Worm (Caenorhabditis elegans): ENCODE results near the gene srbc-67.

DNA sequence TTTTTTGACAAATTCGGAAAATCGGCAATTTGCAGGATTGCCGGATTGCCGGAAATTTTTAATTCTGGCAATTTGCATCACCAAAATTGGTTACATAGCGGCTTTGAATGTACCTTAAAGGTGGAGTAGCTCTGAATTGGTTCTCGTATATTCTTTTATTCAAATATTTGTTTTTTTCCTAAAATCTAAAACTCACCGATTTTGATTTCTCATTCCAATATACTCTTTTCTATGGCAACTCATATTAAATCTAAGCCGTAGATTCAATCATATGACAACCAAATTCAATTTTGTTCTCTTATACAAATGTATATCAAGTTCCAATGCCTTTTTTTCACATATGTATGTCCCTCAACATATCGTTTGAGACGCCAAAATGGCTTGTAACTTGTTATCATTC is 8.5 kb upstream of the srbc-67 start, which contains the start of gene sri-21:
- TF ChIP-seq ceh-13 (GFP tag; optimal IDR thresholded peaks at IDR 0.05) (no peak), tbx-37 (GFP tag; conservative IDR thresholded peaks at IDR 0.05) (no peak), scrt-1 (GFP tag; IDR thresholded peaks at IDR 0.05) (no peak), flt-1 (GFP tag; IDR thresholded peaks at IDR 0.05) (no peak), ama-1 (optimal IDR thresholded peaks at IDR 0.05) (no peak), pes-1 (GFP tag; IDR thresholded peaks at IDR 0.05) (no peak), F13C5.2 (tag; optimal IDR thresholded peaks at IDR 0.05) (no peak), tra-4 (tag; optimal IDR thresholded peaks at IDR 0.05) (no peak), sea-1 (GFP tag; conservative IDR thresholded peaks at IDR 0.05) (no peak), hnd-1 (tag; optimal IDR thresholded peaks at IDR 0.05) (no peak), ceh-36 (tag; optimal IDR thresholded peaks at IDR 0.05) (no peak)

Data from whole organism, early embryonic.